Worm (Caenorhabditis elegans) whole organism, late embryonic: ENCODE data around the gene str-141.

ENCODE experiments used
- K09A11.1 ChIP-seq: sonication (generic microtip); optimal IDR thresholded peaks from 2 replicates; lab custom pipeline; 2017; ENCODE audit warnings: antibody characterized with exemption, mild to moderate bottlenecking, missing genetic modification characterization, missing compliant biosample characterization; ENCODE audit not compliant: insufficient read depth
- dve-1 ChIP-seq: sonication (generic microtip); optimal IDR thresholded peaks from 2 replicates; lab custom pipeline; 2017; ENCODE audit warnings: antibody characterized with exemption, mild to moderate bottlenecking, missing genetic modification characterization, missing compliant biosample characterization
- fkh-10 ChIP-seq: fragments of 150-350 bp; optimal IDR thresholded peaks from 2 replicates; lab custom pipeline; 2014; ENCODE audit warnings: missing biosample characterization, missing genetic modification reagents, missing genetic modification characterization
- lim-6 ChIP-seq: sonication (generic microtip); optimal IDR thresholded peaks from 2 replicates; lab custom pipeline; 2016; ENCODE audit warnings: missing genetic modification characterization, missing compliant biosample characterization
- madf-2 ChIP-seq: sonication (generic microtip); optimal IDR thresholded peaks from 2 replicates; lab custom pipeline; 2017; ENCODE audit warnings: missing genetic modification characterization, missing compliant biosample characterization
- nhr-11 ChIP-seq: fragments of 150-350 bp; optimal IDR thresholded peaks from 2 replicates; lab custom pipeline; 2014; ENCODE audit warnings: missing biosample characterization, missing genetic modification characterization
- pha-4 ChIP-seq: fragments of 150-350 bp; optimal IDR thresholded peaks from 2 replicates; lab custom pipeline; 2018; ENCODE audit warnings: missing biosample characterization, missing genetic modification reagents, missing genetic modification characterization
- pqm-1 ChIP-seq: sonication (generic microtip); optimal IDR thresholded peaks from 2 replicates; lab custom pipeline; 2016; ENCODE audit warnings: missing genetic modification characterization, missing compliant biosample characterization
- rnt-1 ChIP-seq: sonication (generic microtip); optimal IDR thresholded peaks from 2 replicates; lab custom pipeline; 2016; ENCODE audit warnings: missing genetic modification characterization, missing compliant biosample characterization
- sox-4 ChIP-seq: sonication (generic microtip); optimal IDR thresholded peaks from 2 replicates; lab custom pipeline; 2017; ENCODE audit warnings: mild to moderate bottlenecking, missing genetic modification characterization, inconsistent platforms, missing compliant biosample characterization
- unc-42 ChIP-seq: sonication (generic microtip); optimal IDR thresholded peaks from 2 replicates; lab custom pipeline; 2016; ENCODE audit warnings: missing genotype, missing genetic modification characterization, missing compliant biosample characterization

DNA sequence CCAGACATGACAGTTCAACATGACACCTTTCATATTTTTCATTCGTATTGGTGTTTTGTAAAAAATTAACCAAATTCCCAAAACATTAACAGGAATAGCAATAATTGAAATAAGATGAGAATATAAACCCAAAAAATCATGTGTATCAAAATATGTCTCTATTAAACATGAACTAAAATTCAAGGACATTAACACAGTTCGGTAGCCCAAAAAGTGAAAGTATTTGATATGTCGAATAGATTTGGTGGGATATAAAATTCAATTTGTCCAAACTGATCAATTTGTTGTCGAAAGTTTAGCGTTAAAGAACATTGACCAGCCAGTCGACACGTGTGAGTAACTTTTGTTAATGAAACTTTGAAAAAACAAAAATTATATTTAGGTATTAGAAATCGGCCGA is 20.9 kb downstream of the str-141 start, which contains the start of gene srh-46:
- TF ChIP-seq dve-1 (tag; lab: Kevin White, UChicago) (no peak), madf-2 (tag; lab: Kevin White, UChicago) (no peak), fkh-10 (no peak), rnt-1 (tag; lab: Kevin White, UChicago) (no peak), K09A11.1 (no peak), sox-4 (tag; lab: Kevin White, UChicago) (no peak), pqm-1 (tag; lab: Kevin White, UChicago) (no peak), nhr-11 (tag; lab: Kevin White, UChicago) (no peak), lim-6 (tag; lab: Kevin White, UChicago) (no peak), pha-4 (tag; lab: Kevin White, UChicago) (no peak), unc-42 (tag; lab: Kevin White, UChicago) (no peak)
